Worm (Caenorhabditis elegans) whole organism, L4 larva: ENCODE results near the gene sru-18.

Source experiments
- Y5F2A.4 ChIP-seq: fragments of 200-800 bp; sonication (Bioruptor generic); optimal IDR thresholded peaks from 2 replicates; lab custom pipeline; 2018; ENCODE audit warnings: mild to moderate bottlenecking, missing genetic modification characterization, missing compliant biosample characterization
- ama-1 ChIP-seq: fragments of 150-350 bp; optimal IDR thresholded peaks from 2 replicates; lab custom pipeline; 2014; ENCODE audit warnings: inconsistent platforms, mixed read lengths
- ceh-44 ChIP-seq: fragments of 200-800 bp; sonication (Bioruptor generic); IDR thresholded peaks from 2 replicates; pipeline ENCODE4 v1.3.6; 2022; ENCODE audit warnings: missing genetic modification reagents, missing genetic modification characterization, missing compliant biosample characterization
- lin-15B ChIP-seq: fragments of 150-350 bp; sonication (generic microtip); optimal IDR thresholded peaks from 3 replicates; lab custom pipeline; 2014; ENCODE audit warnings: missing biosample characterization, missing genetic modification characterization
- lin-39 ChIP-seq: fragments of 150-350 bp; optimal IDR thresholded peaks from 2 replicates; lab custom pipeline; 2014; ENCODE audit warnings: missing biosample characterization, missing genetic modification reagents, missing genetic modification characterization
- lir-3 ChIP-seq: sonication (generic microtip); optimal IDR thresholded peaks from 2 replicates; lab custom pipeline; 2016; ENCODE audit warnings: mild to moderate bottlenecking, missing genetic modification characterization, missing compliant biosample characterization
- lsy-2 ChIP-seq, 2 experiments: fragments of 150-350 bp in 1 of 2; sonication (generic microtip) in 1 of 2; optimal IDR thresholded peaks; 2 replicates each; lab custom pipeline; 2014 to 2017; ENCODE audit warnings: missing biosample characterization in 2 of 2, missing genetic modification characterization in 2 of 2
- mdl-1 ChIP-seq, 2 experiments: fragments of 150-350 bp in 1 of 2; sonication (generic microtip) in 1 of 2; optimal IDR thresholded peaks; 2 replicates each; lab custom pipeline; 2014 to 2017; ENCODE audit warnings: missing biosample characterization in 2 of 2, missing genetic modification characterization in 2 of 2
- mep-1 ChIP-seq: fragments of 150-350 bp; sonication (generic microtip); optimal IDR thresholded peaks from 3 replicates; lab custom pipeline; 2014; ENCODE audit warnings: missing biosample characterization, missing genetic modification characterization
- tag-97 ChIP-seq: fragments of 200-800 bp; sonication (Bioruptor generic); IDR thresholded peaks from 2 replicates; pipeline ENCODE4 v1.3.6; 2022; ENCODE audit warnings: missing genetic modification characterization, missing compliant biosample characterization
- zag-1 ChIP-seq: fragments of 150-350 bp; optimal IDR thresholded peaks from 2 replicates; lab custom pipeline; 2014; ENCODE audit warnings: missing biosample characterization, missing genetic modification characterization
- ztf-11 ChIP-seq: fragments of 150-350 bp; optimal IDR thresholded peaks from 2 replicates; lab custom pipeline; 2014; ENCODE audit warnings: missing biosample characterization, missing genetic modification characterization

- TF ChIP-seq lin-15B (tag; lab: Kevin White, UChicago) (no peak), ama-1 (lab: Kevin White, UChicago) (no peak), lir-3 (tag; lab: Kevin White, UChicago) (no peak), tag-97 (no peak), lin-39 (tag; lab: Kevin White, UChicago) (no peak), zag-1 (tag; lab: Kevin White, UChicago) (no peak), ceh-44 (GFP tag; lab: Robert Waterston, UW) (no peak), mep-1 (no peak), lsy-2 (tag; optimal IDR thresholded peaks at IDR 0.05; lab: Kevin White, UChicago) (no peak), Y5F2A.4 (no peak), ztf-11 (tag; lab: Kevin White, UChicago) (no peak), mdl-1 (tag; optimal IDR thresholded peaks at IDR 0.05; lab: Kevin White, UChicago) (no peak)
Observed at ce11 chrIV:12501956-12502355, at the start of gene sru-18.
